Worm (Caenorhabditis elegans): ENCODE data around the gene fmil-1.

DNA sequence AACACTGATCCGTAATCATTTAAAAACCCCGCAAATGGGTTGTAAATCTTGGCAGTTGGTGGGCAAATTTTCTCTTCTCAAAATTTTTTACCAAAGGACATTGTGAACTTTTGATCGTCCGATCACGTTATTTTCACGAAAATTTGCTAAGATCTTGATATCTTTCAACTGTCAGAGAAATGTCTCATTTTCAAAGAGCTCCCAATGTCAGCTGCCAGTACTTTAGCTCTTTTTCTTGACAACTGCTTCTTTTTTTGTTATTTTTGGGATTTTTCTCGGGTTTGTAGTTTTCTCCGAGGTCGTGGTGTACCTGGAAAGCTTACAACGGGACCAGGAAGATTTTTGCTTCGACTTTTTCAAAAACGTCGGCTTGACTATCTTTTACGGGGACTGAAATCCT, 12.6 kb downstream of the fmil-1 start:
- TF ChIP-seq unc-62 (GFP tag; optimal IDR thresholded peaks at IDR 0.05) (peak; percentile 45), nhr-12 (tag; optimal IDR thresholded peaks at IDR 0.05) (no peak), snpc-4 (tag; optimal IDR thresholded peaks at IDR 0.05) (no peak), zip-8 (tag; optimal IDR thresholded peaks at IDR 0.05) (no peak), nhr-237 (tag; optimal IDR thresholded peaks at IDR 0.05) (no peak)

Data from whole organism, mixed stage, embryonic.